Worm (Caenorhabditis elegans) whole organism, L4/young adult: ENCODE results near the gene hpo-39.

Source experiments
- W03F9.2 ChIP-seq: fragments of 150-350 bp; optimal IDR thresholded peaks from 2 replicates; lab custom pipeline; 2014; ENCODE audit warnings: missing biosample characterization, missing genetic modification characterization

The hpo-39 gene

ce11 chrV:4523312-4523711 is 50.4 kb downstream of the hpo-39 start:
- no peak for TF ChIP-seq W03F9.2 (tag; lab: Kevin White, UChicago)
